Fruit fly (Drosophila melanogaster): ENCODE measurements around the gene CG15628.

CG15628 gene

dm6 chr2L:4837772-4838397, 16.3 kb downstream of the CG15628 start, which contains the start of the genes tank and CG12194 (continued):
- TF ChIP-seq N (GFP tag; optimal IDR thresholded peaks at IDR 0.05) (no peak), Hr83 (GFP tag; optimal IDR thresholded peaks at IDR 0.05; ENCODE audit: poor library complexity, severe bottlenecking) (peak; percentile 88), Mio (GFP tag; optimal IDR thresholded peaks at IDR 0.05) (peak; percentile 93)

DNA sequence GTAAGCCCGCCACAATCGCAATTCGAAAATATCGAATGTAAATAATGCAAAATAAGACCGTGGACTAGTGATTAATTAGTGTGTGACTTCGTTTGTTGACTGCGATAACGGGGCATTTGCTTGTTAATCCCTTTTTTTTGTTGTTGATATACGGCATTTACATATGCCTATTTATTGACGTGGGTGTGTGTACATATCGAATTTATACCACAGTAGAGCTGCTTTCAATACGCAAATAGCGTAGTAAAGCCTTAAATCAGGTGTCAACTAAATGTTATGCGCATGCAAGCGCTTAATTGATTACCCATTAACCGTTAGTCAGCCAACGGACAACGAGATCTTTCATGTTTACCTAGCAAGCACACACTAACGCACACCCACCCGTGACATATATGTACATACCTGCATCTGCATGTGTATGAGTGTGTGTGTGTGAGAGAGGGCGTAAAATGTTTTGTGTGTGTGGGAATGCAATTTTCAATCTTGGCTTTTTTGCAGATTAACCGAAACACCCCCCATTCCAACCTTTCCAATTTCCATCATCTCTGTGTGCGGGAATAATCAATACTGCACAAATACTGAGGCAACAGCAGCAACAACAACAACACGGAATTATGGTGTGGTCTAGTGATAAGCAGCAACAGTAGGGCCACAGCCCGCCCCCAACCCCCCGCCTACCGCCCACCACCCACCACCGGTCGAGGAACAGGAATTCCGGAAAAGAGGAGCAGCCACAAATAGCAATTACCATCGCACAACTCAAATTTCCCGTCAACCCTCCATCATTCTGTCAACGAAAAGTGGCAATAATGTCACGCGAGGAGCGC, 17.1 kb downstream of the CG15628 start:
- TF ChIP-seq Hnf4 (GFP tag; optimal IDR thresholded peaks at IDR 0.05): no peak
- no peak for TF ChIP-seq woc (GFP tag; optimal IDR thresholded peaks at IDR 0.05)
- no peak for TF ChIP-seq Rel (GFP tag; optimal IDR thresholded peaks at IDR 0.05)
- TF ChIP-seq Rel (tag; optimal IDR thresholded peaks at IDR 0.05): peak; percentile 36
- TF ChIP-seq br (GFP tag; optimal IDR thresholded peaks at IDR 0.05): no peak

DNA sequence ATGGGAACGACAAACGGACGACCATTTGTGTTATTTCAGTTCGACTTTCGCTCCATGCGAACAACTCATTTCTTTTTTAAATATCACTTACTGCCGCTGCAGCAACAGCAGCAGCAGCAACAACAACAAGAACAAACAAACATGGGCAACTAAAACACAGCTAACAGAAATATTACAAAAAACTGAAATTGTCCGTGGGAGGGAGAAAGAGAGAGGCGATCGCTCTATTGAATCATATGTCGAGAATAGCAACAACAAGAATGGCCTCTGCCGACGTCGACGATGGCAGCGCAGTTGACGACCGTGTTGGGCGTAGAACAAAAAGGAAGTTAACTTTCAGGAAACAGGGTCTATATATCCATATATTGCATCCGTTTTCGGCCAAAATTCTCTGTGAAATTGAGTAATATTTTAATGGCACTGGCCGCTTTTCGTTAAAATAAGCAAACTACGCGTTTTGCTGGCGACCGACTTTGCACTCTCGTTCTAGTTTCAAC, 25.1 kb downstream of the CG15628 start:
- TF ChIP-seq OdsH (GFP tag; optimal IDR thresholded peaks at IDR 0.05): no peak
- TF ChIP-seq Hr78 (GFP tag; optimal IDR thresholded peaks at IDR 0.05): no peak
- TF ChIP-seq foxo (GFP tag; optimal IDR thresholded peaks at IDR 0.05): no peak
- TF ChIP-seq Sp1 (GFP tag; optimal IDR thresholded peaks at IDR 0.05): no peak
- TF ChIP-seq Abd-B (GFP tag; optimal IDR thresholded peaks at IDR 0.05): no peak
- no peak for TF ChIP-seq br (GFP tag; optimal IDR thresholded peaks at IDR 0.05)
- no peak for TF ChIP-seq GATAd (GFP tag; optimal IDR thresholded peaks at IDR 0.05)
- TF ChIP-seq jim (GFP tag; optimal IDR thresholded peaks at IDR 0.05): no peak
- no peak for TF ChIP-seq lola (GFP tag; optimal IDR thresholded peaks at IDR 0.05)
- TF ChIP-seq Mio (GFP tag; optimal IDR thresholded peaks at IDR 0.05): no peak
- TF ChIP-seq Hnf4 (GFP tag; optimal IDR thresholded peaks at IDR 0.05): no peak

DNA sequence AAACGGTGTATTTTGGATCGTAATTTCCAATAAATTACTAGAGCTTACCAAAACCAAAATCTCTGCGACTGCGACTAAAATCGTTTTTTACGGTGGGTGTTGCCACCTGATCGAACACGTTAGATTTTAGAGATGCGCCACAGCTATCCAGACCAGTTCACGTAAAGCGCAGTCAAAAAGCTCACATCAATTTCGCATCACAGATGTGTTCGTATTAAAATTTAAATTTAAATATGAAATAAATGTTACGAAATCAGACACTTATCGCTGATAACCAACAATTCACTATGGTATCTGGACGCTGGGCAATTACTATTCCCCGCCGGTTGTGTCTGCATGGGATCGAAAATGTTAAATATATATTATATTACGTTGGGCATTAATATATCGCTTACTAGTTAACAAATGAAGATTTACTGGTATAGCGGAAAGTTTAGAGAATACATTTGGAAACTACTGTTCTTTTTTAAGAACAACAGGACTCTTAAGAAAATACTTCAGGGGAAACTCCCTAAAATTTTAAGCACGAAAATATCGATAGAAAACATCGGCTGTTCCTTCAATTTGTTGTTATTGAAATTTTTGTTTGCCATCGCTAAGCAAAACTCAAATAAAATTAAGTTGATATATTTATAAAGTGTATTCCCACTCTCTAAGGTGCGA, 25.7 kb downstream of the CG15628 start, which contains the start of the genes mxt and CG11927:
mxt (minus strand) TSS at position 105 of the 663 bp plus-strand sequence.
CG11927 (plus strand) TSS at position 576 of the 663 bp plus-strand sequence.
- no peak for TF ChIP-seq CG32264 (GFP tag; optimal IDR thresholded peaks at IDR 0.05)
- TF ChIP-seq OdsH (GFP tag; optimal IDR thresholded peaks at IDR 0.05): no peak
- TF ChIP-seq Sp1 (GFP tag; optimal IDR thresholded peaks at IDR 0.05): peak; percentile 41
- TF ChIP-seq HLH106 (tag; optimal IDR thresholded peaks at IDR 0.05): peak; percentile 62
- peak in 1 of 2 experiments; percentile 62 for TF ChIP-seq foxo (GFP tag; optimal IDR thresholded peaks at IDR 0.05)
- TF ChIP-seq brk (GFP tag; optimal IDR thresholded peaks at IDR 0.05): no peak
- TF ChIP-seq sage (GFP tag; optimal IDR thresholded peaks at IDR 0.05): peak; percentile 31
- peak; percentile 45 for TF ChIP-seq h (GFP tag; optimal IDR thresholded peaks at IDR 0.05)
- TF ChIP-seq fru (GFP tag; optimal IDR thresholded peaks at IDR 0.05): peak; percentile 27
- peak; percentile 54 for TF ChIP-seq jim (GFP tag; optimal IDR thresholded peaks at IDR 0.05)
- peak; percentile 67 for TF ChIP-seq Hr83 (GFP tag; optimal IDR thresholded peaks at IDR 0.05; ENCODE audit: poor library complexity, severe bottlenecking)
- no peak for TF ChIP-seq Abd-B (GFP tag; optimal IDR thresholded peaks at IDR 0.05)
- peak; percentile 43 for TF ChIP-seq psq (GFP tag; optimal IDR thresholded peaks at IDR 0.05)
- peak; percentile 35 for TF ChIP-seq CG9705 (GFP tag; optimal IDR thresholded peaks at IDR 0.05)
- no peak for TF ChIP-seq pan (optimal IDR thresholded peaks at IDR 0.05)
- peak; percentile 67 for TF ChIP-seq Myc (optimal IDR thresholded peaks at IDR 0.05)
- TF ChIP-seq br (GFP tag; optimal IDR thresholded peaks at IDR 0.05): peak; percentile 2
- peak; percentile 62 for TF ChIP-seq woc (GFP tag; optimal IDR thresholded peaks at IDR 0.05)
- TF ChIP-seq ey (GFP tag; optimal IDR thresholded peaks at IDR 0.05): peak; percentile 38
- no peak for TF ChIP-seq tai (GFP tag; optimal IDR thresholded peaks at IDR 0.05)
- TF ChIP-seq rgr (GFP tag; optimal IDR thresholded peaks at IDR 0.05): peak; percentile 42
- no peak for TF ChIP-seq Rel (GFP tag; optimal IDR thresholded peaks at IDR 0.05)
- TF ChIP-seq Rel (tag; optimal IDR thresholded peaks at IDR 0.05): peak; percentile 100
- peak; percentile 57 for TF ChIP-seq sv (GFP tag; optimal IDR thresholded peaks at IDR 0.05)
